Worm (Caenorhabditis elegans) whole organism, L1 larva: ENCODE data around the gene srx-20.

Experiments used
- aly-2 ChIP-seq: fragments of 150-350 bp; optimal IDR thresholded peaks from 2 replicates; lab custom pipeline; 2014; ENCODE audit warnings: missing biosample characterization, missing genetic modification characterization
- ama-1 ChIP-seq: fragments of 150-350 bp; optimal IDR thresholded peaks from 2 replicates; lab custom pipeline; 2014
- egl-27 ChIP-seq, 2 experiments: fragments of 150-350 bp in 1 of 2; sonication (generic microtip); optimal IDR thresholded peaks; 3 replicates each; lab custom pipeline; 2017 to 2018; ENCODE audit warnings: missing biosample characterization in 2 of 2, missing genetic modification characterization in 2 of 2, missing genetic modification reagents in 2 of 2
- fkh-10 ChIP-seq: sonication (generic microtip); optimal IDR thresholded peaks from 2 replicates; lab custom pipeline; 2017; ENCODE audit warnings: missing biosample characterization, missing genetic modification reagents, missing genetic modification characterization
- mep-1 ChIP-seq: fragments of 150-350 bp; optimal IDR thresholded peaks from 2 replicates; lab custom pipeline; 2014; ENCODE audit warnings: missing biosample characterization, missing genetic modification characterization
- unc-130 ChIP-seq: fragments of 150-350 bp; optimal IDR thresholded peaks from 2 replicates; lab custom pipeline; 2017; ENCODE audit warnings: missing biosample characterization, missing genetic modification characterization, inconsistent platforms
- zag-1 ChIP-seq: fragments of 150-350 bp; optimal IDR thresholded peaks from 2 replicates; lab custom pipeline; 2014; ENCODE audit warnings: missing biosample characterization, missing genetic modification characterization

ce11 chrIV:6852727-6853126 lies 15.2 kb upstream of the srx-20 start:
- TF ChIP-seq mep-1 (no peak), aly-2 (tag; lab: Kevin White, UChicago) (no peak), fkh-10 (GFP tag; lab: Kevin White, UChicago) (no peak), egl-27 (tag; optimal IDR thresholded peaks at IDR 0.05; lab: Kevin White, UChicago) (no peak), ama-1 (lab: Kevin White, UChicago) (no peak), zag-1 (tag; lab: Kevin White, UChicago) (no peak), unc-130 (tag; lab: Kevin White, UChicago) (no peak)
